Worm (Caenorhabditis elegans) whole organism, midembryonic: ENCODE data around the gene F37C4.4.

Experiments
- T22C8.4 ChIP-seq: fragments of 200-800 bp; sonication (Bioruptor generic); IDR thresholded peaks from 2 replicates; pipeline ENCODE4 v1.3.6; 2022; ENCODE audit warnings: missing genetic modification characterization, missing compliant biosample characterization
- cog-1 ChIP-seq: sonication (generic microtip); optimal IDR thresholded peaks from 2 replicates; lab custom pipeline; 2016; ENCODE audit warnings: missing genetic modification characterization, missing compliant biosample characterization
- flt-1 ChIP-seq: fragments of 200-800 bp; sonication (Bioruptor generic); IDR thresholded peaks from 2 replicates; pipeline ENCODE4 v1.3.6; 2022; ENCODE audit warnings: missing genetic modification characterization, missing compliant biosample characterization
- klf-2 ChIP-seq: fragments of 200-800 bp; sonication (Bioruptor generic); conservative IDR thresholded peaks from 2 replicates; pipeline ENCODE4 v1.3.6; 2022; ENCODE audit warnings: missing genetic modification reagents, missing genetic modification characterization, missing compliant biosample characterization
- med-1 ChIP-seq: sonication (generic microtip); optimal IDR thresholded peaks from 2 replicates; lab custom pipeline; 2017; ENCODE audit warnings: missing genetic modification characterization, mild to moderate bottlenecking, missing compliant biosample characterization, antibody characterized with exemption, missing genetic modification reagents; ENCODE audit not compliant: insufficient read depth
- ref-1 ChIP-seq: fragments of 200-800 bp; sonication (Bioruptor generic); conservative IDR thresholded peaks from 2 replicates; pipeline ENCODE4 v1.3.6; 2022; ENCODE audit warnings: missing genetic modification reagents, missing genetic modification characterization, missing compliant biosample characterization
- tab-1 ChIP-seq: fragments of 200-800 bp; sonication (Bioruptor generic); IDR thresholded peaks from 2 replicates; pipeline ENCODE4 v1.3.6; 2022; ENCODE audit warnings: missing genetic modification characterization, missing compliant biosample characterization
- ztf-23 ChIP-seq: fragments of 200-800 bp; sonication (Bioruptor generic); IDR thresholded peaks from 2 replicates; pipeline ENCODE4 v1.3.6; 2022; ENCODE audit warnings: missing genetic modification reagents, missing genetic modification characterization, missing compliant biosample characterization
- ztf-29 ChIP-seq: fragments of 200-800 bp; sonication (Bioruptor generic); IDR thresholded peaks from 2 replicates; pipeline ENCODE4 v1.3.6; 2022; ENCODE audit warnings: missing genetic modification reagents, missing genetic modification characterization, missing compliant biosample characterization

The F37C4.4 gene

ce11 chrIV:3854606-3855005 is 12.5 kb upstream of the F37C4.4 start:
- TF ChIP-seq ztf-23 (GFP tag; lab: Robert Waterston, UW) (0 out of 2 replicates have a peak, but pooled peaks have one; percentile 28), ztf-29 (GFP tag; lab: Robert Waterston, UW) (no peak)

DNA sequence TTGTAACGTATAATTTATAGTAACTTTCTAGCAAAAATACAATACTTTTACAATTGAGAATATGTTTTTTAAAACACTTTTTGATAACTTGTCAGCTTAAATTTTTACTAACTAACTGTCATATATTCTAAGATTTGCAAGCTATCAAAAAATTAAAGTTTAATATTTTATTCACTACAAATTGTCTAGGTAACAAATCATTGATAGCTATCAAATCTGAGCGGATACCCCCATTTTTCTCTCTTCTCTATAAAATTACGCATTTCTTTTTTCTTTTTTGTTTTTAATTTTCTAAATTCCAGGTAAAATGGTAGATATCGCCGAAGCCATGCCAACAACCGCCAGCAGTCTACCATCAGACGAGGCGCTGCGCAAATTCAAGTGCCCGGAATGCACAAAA is 11.6 kb upstream of the F37C4.4 start, which contains the start of gene zag-1:
Gene zag-1, plus strand, starts transcription at position 301 of the 400 bp plus-strand sequence.
- TF ChIP-seq flt-1 (GFP tag; lab: Robert Waterston, UW) (0 out of 2 replicates have a peak, but pooled peaks have one; percentile 14), klf-2 (GFP tag; lab: Robert Waterston, UW) (no peak)

ce11 chrIV:3856190-3856589 is 10.9 kb upstream of the F37C4.4 start:
- TF ChIP-seq T22C8.4 (GFP tag; lab: Robert Waterston, UW) (no peak), ztf-29 (GFP tag; lab: Robert Waterston, UW) (no peak), flt-1 (GFP tag; lab: Robert Waterston, UW) (no peak), med-1 (GFP tag; lab: Kevin White, UChicago) (no peak), ref-1 (GFP tag; lab: Robert Waterston, UW) (no peak), tab-1 (no peak), cog-1 (tag; lab: Kevin White, UChicago) (no peak), klf-2 (GFP tag; lab: Robert Waterston, UW) (no peak), ztf-23 (GFP tag; lab: Robert Waterston, UW) (no peak)

- TF ChIP-seq T22C8.4 (GFP tag; lab: Robert Waterston, UW) (no peak), tab-1 (no peak), ref-1 (GFP tag; lab: Robert Waterston, UW) (no peak), cog-1 (tag; lab: Kevin White, UChicago) (no peak), flt-1 (GFP tag; lab: Robert Waterston, UW) (no peak), ztf-29 (GFP tag; lab: Robert Waterston, UW) (no peak), klf-2 (GFP tag; lab: Robert Waterston, UW) (no peak), ztf-23 (GFP tag; lab: Robert Waterston, UW) (no peak), med-1 (GFP tag; lab: Kevin White, UChicago) (no peak)
These were observed 9.0 kb upstream of the F37C4.4 start for ce11 chrIV:3857999-3858552.

DNA sequence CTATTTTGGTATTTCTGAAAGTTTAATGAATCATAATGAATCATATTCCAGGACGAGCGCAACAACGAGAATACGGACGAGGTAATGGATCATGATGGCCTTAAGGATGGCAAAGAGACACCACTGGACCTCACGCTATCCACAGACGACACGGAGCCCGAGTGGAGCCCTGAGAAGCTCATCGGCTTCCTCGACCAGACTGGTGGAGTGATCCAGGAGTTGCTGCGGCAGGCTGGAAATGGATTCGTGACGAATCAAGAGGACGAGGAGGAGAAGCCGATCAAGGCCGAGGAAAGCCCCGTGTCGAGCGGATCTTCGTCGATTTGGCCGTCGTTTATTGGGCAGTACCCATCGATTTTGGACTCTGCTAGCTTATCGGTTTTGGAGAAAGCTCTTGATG is 7.6 kb upstream of the F37C4.4 start:
- TF ChIP-seq ztf-23 (GFP tag; lab: Robert Waterston, UW) (no peak), flt-1 (GFP tag; lab: Robert Waterston, UW) (no peak), tab-1 (no peak)

- TF ChIP-seq flt-1 (GFP tag; lab: Robert Waterston, UW) (no peak), ref-1 (GFP tag; lab: Robert Waterston, UW) (no peak), T22C8.4 (GFP tag; lab: Robert Waterston, UW) (no peak), klf-2 (GFP tag; lab: Robert Waterston, UW) (no peak), ztf-23 (GFP tag; lab: Robert Waterston, UW) (no peak), ztf-29 (GFP tag; lab: Robert Waterston, UW) (no peak), med-1 (GFP tag; lab: Kevin White, UChicago) (no peak), cog-1 (tag; lab: Kevin White, UChicago) (no peak)
These were observed 6.7 kb upstream of the F37C4.4 start for ce11 chrIV:3860419-3860818.

DNA sequence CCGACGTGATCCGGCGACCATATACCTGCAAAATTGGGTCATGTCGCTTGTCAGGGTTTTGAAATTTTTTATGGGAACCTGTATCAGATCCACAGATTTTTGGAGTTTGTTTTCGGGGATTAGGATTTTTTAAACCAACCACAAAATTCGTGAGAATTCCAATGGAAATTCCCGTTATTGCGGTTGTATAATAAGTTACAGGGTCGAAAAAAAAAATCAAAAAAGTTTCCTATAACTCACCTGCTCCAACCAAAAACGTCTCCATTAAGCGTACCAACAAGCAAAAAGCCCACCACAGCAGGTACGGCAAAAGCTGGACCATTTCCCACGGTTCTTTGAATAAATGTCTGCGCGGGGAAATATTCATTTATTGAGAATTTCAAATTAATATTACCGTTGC is 4.2 kb upstream of the F37C4.4 start:
- TF ChIP-seq ztf-23 (GFP tag; lab: Robert Waterston, UW) (no peak), cog-1 (tag; lab: Kevin White, UChicago) (no peak), klf-2 (GFP tag; lab: Robert Waterston, UW) (no peak), T22C8.4 (GFP tag; lab: Robert Waterston, UW) (no peak)

DNA sequence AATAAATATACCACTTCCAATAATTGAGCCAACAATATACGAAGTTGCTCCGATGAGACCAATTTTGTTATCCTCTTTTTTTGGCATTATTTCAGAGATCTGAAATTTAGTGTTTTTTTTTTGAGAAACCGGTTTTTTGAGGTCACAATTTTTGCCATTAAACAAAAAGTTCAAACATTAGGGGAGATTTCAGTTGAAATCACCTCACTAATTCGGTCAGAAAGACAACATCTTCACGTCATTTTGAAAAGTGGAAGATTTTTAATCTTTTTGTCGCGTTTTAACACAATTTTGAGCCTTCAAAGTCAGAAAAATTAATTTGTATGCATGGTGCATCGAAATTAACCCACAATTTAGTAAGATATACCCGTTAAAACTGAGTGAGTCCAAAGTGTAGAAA is 2.2 kb upstream of the F37C4.4 start, which contains the start of gene aat-8:
Gene aat-8, minus strand, starts transcription at position 101 of the 400 bp plus-strand sequence.
- no peak for TF ChIP-seq cog-1 (tag; lab: Kevin White, UChicago)
- no peak for TF ChIP-seq ztf-23 (GFP tag; lab: Robert Waterston, UW)
- no peak for TF ChIP-seq flt-1 (GFP tag; lab: Robert Waterston, UW)
- TF ChIP-seq tab-1, result no peak
- TF ChIP-seq med-1 (GFP tag; lab: Kevin White, UChicago), result no peak
- TF ChIP-seq ztf-29 (GFP tag; lab: Robert Waterston, UW), result no peak
- no peak for TF ChIP-seq T22C8.4 (GFP tag; lab: Robert Waterston, UW)
- TF ChIP-seq klf-2 (GFP tag; lab: Robert Waterston, UW), result no peak
- no peak for TF ChIP-seq ref-1 (GFP tag; lab: Robert Waterston, UW)

DNA sequence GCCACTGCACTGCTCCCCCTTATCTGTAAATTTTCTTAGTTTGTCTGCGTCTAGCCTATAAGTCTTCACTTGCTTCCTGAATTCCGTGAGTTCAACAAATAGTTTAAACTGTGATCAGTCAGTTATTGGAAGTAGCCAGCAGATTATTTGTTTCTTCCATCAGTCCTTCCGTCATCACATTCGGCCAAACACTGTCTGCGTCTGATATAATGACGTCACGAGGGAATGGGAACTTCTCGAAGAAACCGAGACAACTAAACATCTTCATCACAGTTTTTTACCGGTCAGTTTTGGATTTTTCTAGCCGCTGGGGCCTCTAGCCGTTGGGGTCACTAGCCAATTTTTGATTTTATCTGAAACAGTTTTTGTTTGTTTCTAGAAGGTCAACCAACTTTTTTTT is 1.1 kb upstream of the F37C4.4 start:
- TF ChIP-seq flt-1 (GFP tag; lab: Robert Waterston, UW) (no peak), ref-1 (GFP tag; lab: Robert Waterston, UW) (no peak), med-1 (GFP tag; lab: Kevin White, UChicago) (no peak), T22C8.4 (GFP tag; lab: Robert Waterston, UW) (no peak), ztf-23 (GFP tag; lab: Robert Waterston, UW) (no peak), tab-1 (no peak), cog-1 (tag; lab: Kevin White, UChicago) (no peak), ztf-29 (GFP tag; lab: Robert Waterston, UW) (no peak), klf-2 (GFP tag; lab: Robert Waterston, UW) (no peak)

DNA sequence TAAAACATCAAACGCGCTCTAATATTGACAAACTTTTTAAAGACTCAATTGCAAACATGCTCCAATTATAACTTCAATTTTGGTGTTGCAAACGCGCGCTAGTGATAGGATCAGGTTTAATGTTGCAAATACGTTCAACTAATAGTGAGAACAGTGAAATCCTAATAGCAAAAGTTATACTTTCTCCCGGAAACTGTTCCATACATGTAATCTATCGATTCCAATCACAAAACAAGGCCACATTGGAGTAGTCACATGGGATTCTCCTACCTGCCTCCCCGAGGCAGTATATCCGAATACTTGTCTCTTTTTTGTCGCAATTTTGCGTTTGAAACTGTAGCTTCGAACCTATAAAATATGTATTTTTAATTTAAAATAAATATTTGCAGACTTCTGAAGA is 2.8 kb downstream of the F37C4.4 start:
- TF ChIP-seq flt-1 (GFP tag; lab: Robert Waterston, UW) (no peak), med-1 (GFP tag; lab: Kevin White, UChicago) (no peak), ztf-23 (GFP tag; lab: Robert Waterston, UW) (no peak), ztf-29 (GFP tag; lab: Robert Waterston, UW) (no peak), klf-2 (GFP tag; lab: Robert Waterston, UW) (no peak), tab-1 (no peak), cog-1 (tag; lab: Kevin White, UChicago) (no peak), ref-1 (GFP tag; lab: Robert Waterston, UW) (no peak)
